Fruit fly (Drosophila melanogaster) whole organism, embryonic: ENCODE results near the gene CG5377.

Experiments used
- Abd-B ChIP-seq: fragments of 200-800 bp; sonication (Bioruptor generic); optimal IDR thresholded peaks from 2 replicates; lab custom pipeline; 2018; ENCODE audit warnings: missing biosample characterization, mild to moderate bottlenecking, missing genetic modification characterization, moderate library complexity
- Asciz ChIP-seq: fragments of 200-800 bp; sonication (Bioruptor generic); optimal IDR thresholded peaks from 2 replicates; lab custom pipeline; 2017; ENCODE audit warnings: missing biosample characterization, mild to moderate bottlenecking, missing genetic modification characterization, missing genetic modification reagents
- Awh ChIP-seq: fragments of 200-800 bp; sonication (Bioruptor generic); IDR thresholded peaks from 2 replicates; pipeline ENCODE4, ENCODE4 v1.3.6; 2022; ENCODE audit warnings: missing biosample characterization, missing genetic modification characterization
- B-H1 ChIP-seq: fragments of 200-800 bp; sonication (Bioruptor generic); IDR thresholded peaks from 3 replicates; pipeline ENCODE4 v1.3.6; 2022; ENCODE audit warnings: missing biosample characterization, missing genetic modification characterization
- CG10267 ChIP-seq: fragments of 200-800 bp; sonication (Bioruptor generic); optimal IDR thresholded peaks from 2 replicates; lab custom pipeline; 2018; ENCODE audit warnings: missing biosample characterization, mild to moderate bottlenecking, missing genetic modification characterization, moderate library complexity
- CG11398 ChIP-seq: fragments of 200-800 bp; sonication (Bioruptor generic); optimal IDR thresholded peaks from 2 replicates; lab custom pipeline; 2016; ENCODE audit warnings: missing biosample characterization, missing genetic modification characterization
- CG11695 ChIP-seq: fragments of 200-800 bp; sonication (Bioruptor generic); IDR thresholded peaks from 3 replicates; pipeline ENCODE4 v1.3.6; 2022; ENCODE audit warnings: missing biosample characterization, missing genetic modification characterization
- CG11696 ChIP-seq: fragments of 200-800 bp; sonication (Bioruptor generic); IDR thresholded peaks from 2 replicates; pipeline ENCODE4 v1.3.6; 2022; ENCODE audit warnings: missing biosample characterization, missing genetic modification characterization
- CG15073 ChIP-seq: fragments of 200-800 bp; sonication (Bioruptor generic); optimal IDR thresholded peaks from 2 replicates; lab custom pipeline; 2016; ENCODE audit warnings: missing biosample characterization, missing genetic modification characterization
- CG15601 ChIP-seq: fragments of 200-800 bp; sonication (Bioruptor generic); optimal IDR thresholded peaks from 3 replicates; lab custom pipeline; 2019; ENCODE audit warnings: missing biosample characterization, mild to moderate bottlenecking, missing genetic modification characterization, moderate library complexity
- CG16813 ChIP-seq: fragments of 200-800 bp; sonication (Bioruptor generic); IDR thresholded peaks from 3 replicates; pipeline ENCODE4 v1.3.6; 2022; ENCODE audit warnings: missing biosample characterization, missing genetic modification characterization; ENCODE audit not compliant: partially characterized antibody
- CG16863 ChIP-seq: fragments of 200-800 bp; sonication (Bioruptor generic); optimal IDR thresholded peaks from 3 replicates; lab custom pipeline; 2016; ENCODE audit warnings: missing biosample characterization, missing genetic modification characterization
- CG17912 ChIP-seq: fragments of 200-800 bp; sonication (Bioruptor generic); optimal IDR thresholded peaks from 2 replicates; lab custom pipeline; 2018; ENCODE audit warnings: missing biosample characterization, mild to moderate bottlenecking, missing genetic modification characterization
- CG18764 ChIP-seq: fragments of 200-800 bp; sonication (Bioruptor generic); optimal IDR thresholded peaks from 3 replicates; lab custom pipeline; 2016; ENCODE audit warnings: missing biosample characterization, missing genetic modification characterization
- CG2889 ChIP-seq: fragments of 200-800 bp; sonication (Bioruptor generic); IDR thresholded peaks from 3 replicates; pipeline ENCODE4 v1.3.6; 2022; ENCODE audit warnings: missing biosample characterization, missing genetic modification characterization
- CG31365 ChIP-seq: fragments of 200-800 bp; sonication (Bioruptor generic); optimal IDR thresholded peaks from 2 replicates; lab custom pipeline; 2018; ENCODE audit warnings: missing biosample characterization, mild to moderate bottlenecking, missing genetic modification characterization
- CG32532 ChIP-seq: fragments of 200-800 bp; sonication (Bioruptor generic); IDR thresholded peaks from 2 replicates; pipeline ENCODE4 v1.3.6; 2022; ENCODE audit warnings: missing biosample characterization, missing genetic modification characterization
- CG6175 ChIP-seq: fragments of 200-800 bp; sonication (Bioruptor generic); IDR thresholded peaks from 3 replicates; pipeline ENCODE4 v1.3.6; 2022; ENCODE audit warnings: missing biosample characterization, missing genetic modification characterization
- CG7745 ChIP-seq: fragments of 200-800 bp; sonication (Bioruptor generic); optimal IDR thresholded peaks from 2 replicates; lab custom pipeline; 2018; ENCODE audit warnings: missing biosample characterization, mild to moderate bottlenecking, missing genetic modification characterization, moderate library complexity
- CG9727 ChIP-seq: fragments of 200-800 bp; sonication (Bioruptor generic); optimal IDR thresholded peaks from 3 replicates; lab custom pipeline; 2017; ENCODE audit warnings: missing biosample characterization, mild to moderate bottlenecking, missing genetic modification characterization
- CHES-1-like ChIP-seq: fragments of 200-800 bp; sonication (Bioruptor generic); optimal IDR thresholded peaks from 2 replicates; lab custom pipeline; 2016; ENCODE audit warnings: missing biosample characterization, missing genetic modification characterization
- CTCF ChIP-seq: fragments of 200-800 bp; sonication (Bioruptor generic); optimal IDR thresholded peaks from 2 replicates; lab custom pipeline; 2017; ENCODE audit warnings: missing biosample characterization, mild to moderate bottlenecking, missing genetic modification characterization, moderate library complexity
- CrebB ChIP-seq: fragments of 200-800 bp; sonication (Bioruptor generic); optimal IDR thresholded peaks from 3 replicates; lab custom pipeline; 2018; ENCODE audit warnings: missing biosample characterization, mild to moderate bottlenecking, missing genetic modification characterization
- D19A ChIP-seq: fragments of 200-800 bp; optimal IDR thresholded peaks from 3 replicates; lab custom pipeline; 2019; ENCODE audit warnings: missing biosample characterization, mild to moderate bottlenecking, missing genetic modification characterization, moderate library complexity
- Dek ChIP-seq: fragments of 200-800 bp; sonication (Bioruptor generic); optimal IDR thresholded peaks from 3 replicates; lab custom pipeline; 2019; ENCODE audit warnings: missing biosample characterization, mild to moderate bottlenecking, missing genetic modification characterization, moderate library complexity
- Ets65A ChIP-seq: fragments of 200-800 bp; sonication (Bioruptor generic); peaks from one replicate; lab custom pipeline; 2016; ENCODE audit warnings: missing biosample characterization, missing genetic modification characterization
- Ets97D ChIP-seq: fragments of 200-800 bp; sonication (Bioruptor generic); optimal IDR thresholded peaks from 3 replicates; lab custom pipeline; 2016; ENCODE audit warnings: missing biosample characterization, missing genetic modification characterization
- Fer2 ChIP-seq: fragments of 200-800 bp; sonication (Bioruptor generic); optimal IDR thresholded peaks from 2 replicates; lab custom pipeline; 2018; ENCODE audit warnings: missing biosample characterization, mild to moderate bottlenecking, missing genetic modification characterization, moderate library complexity
- HHEX ChIP-seq: fragments of 200-800 bp; sonication (Bioruptor generic); optimal IDR thresholded peaks from 3 replicates; lab custom pipeline; 2017; ENCODE audit warnings: missing biosample characterization, mild to moderate bottlenecking, missing genetic modification characterization, missing genetic modification reagents
- Hey ChIP-seq: fragments of 200-800 bp; sonication (Bioruptor generic); optimal IDR thresholded peaks from 3 replicates; lab custom pipeline; 2018; ENCODE audit warnings: missing biosample characterization, mild to moderate bottlenecking, missing genetic modification characterization
- Jarid2 ChIP-seq: fragments of 200-800 bp; sonication (Bioruptor generic); optimal IDR thresholded peaks from 3 replicates; lab custom pipeline; 2017; ENCODE audit warnings: mild to moderate bottlenecking, missing biosample characterization, missing genetic modification reagents, missing genetic modification characterization
- Lpt ChIP-seq: fragments of >200 bp; optimal IDR thresholded peaks from 2 replicates; lab custom pipeline; 2018; ENCODE audit warnings: missing biosample characterization, missing genetic modification characterization
- MESR4 ChIP-seq: fragments of 200-800 bp; sonication (Bioruptor generic); optimal IDR thresholded peaks from 2 replicates; lab custom pipeline; 2018; ENCODE audit warnings: missing biosample characterization, mild to moderate bottlenecking, missing genetic modification characterization, moderate library complexity
- Mrtf ChIP-seq: fragments of 200-800 bp; sonication (Bioruptor generic); IDR thresholded peaks from 3 replicates; pipeline ENCODE4 v1.3.6; 2022; ENCODE audit warnings: missing biosample characterization, missing genetic modification characterization
- Six4 ChIP-seq: fragments of 200-800 bp; sonication (Bioruptor generic); optimal IDR thresholded peaks from 2 replicates; lab custom pipeline; 2016; ENCODE audit warnings: missing biosample characterization, missing genetic modification characterization
- ara ChIP-seq: fragments of 200-800 bp; sonication (Bioruptor generic); IDR thresholded peaks from 2 replicates; pipeline ENCODE4 v1.3.6; 2022; ENCODE audit warnings: missing biosample characterization, missing genetic modification characterization
- br ChIP-seq: fragments of >200 bp; optimal IDR thresholded peaks from 2 replicates; lab custom pipeline; 2017
- corto ChIP-seq: fragments of 200-800 bp; sonication (Bioruptor generic); optimal IDR thresholded peaks from 2 replicates; lab custom pipeline; 2016; ENCODE audit warnings: missing biosample characterization, mild to moderate bottlenecking, missing genetic modification characterization, moderate library complexity
- crol ChIP-seq: fragments of 200-800 bp; sonication (Bioruptor generic); IDR thresholded peaks from 2 replicates; pipeline ENCODE4 v1.3.6; 2022; ENCODE audit warnings: missing biosample characterization, missing genetic modification characterization
- dm ChIP-seq: fragments of 200-800 bp; sonication (Bioruptor generic); optimal IDR thresholded peaks from 3 replicates; lab custom pipeline; 2016; ENCODE audit warnings: missing biosample characterization, missing genetic modification characterization
- exex ChIP-seq: fragments of 200-800 bp; sonication (Bioruptor generic); optimal IDR thresholded peaks from 4 replicates; lab custom pipeline; 2018; ENCODE audit warnings: missing biosample characterization, mild to moderate bottlenecking, missing genetic modification characterization, moderate library complexity
- gem ChIP-seq: fragments of 200-800 bp; sonication (Bioruptor generic); optimal IDR thresholded peaks from 2 replicates; lab custom pipeline; 2019; ENCODE audit warnings: missing biosample characterization, mild to moderate bottlenecking, missing genetic modification characterization, moderate library complexity
- gro ChIP-seq: fragments of 200-800 bp; sonication (Bioruptor generic); optimal IDR thresholded peaks from 2 replicates; lab custom pipeline; 2016; ENCODE audit warnings: missing biosample characterization, missing genetic modification characterization
- hkb ChIP-seq, 2 experiments: fragments of 200-800 bp in 1 of 2; fragments of >200 bp in 1 of 2; sonication (Bioruptor generic) in 1 of 2; IDR thresholded peaks in 1 of 2; optimal IDR thresholded peaks in 1 of 2; 2 replicates each; pipeline versions ENCODE4 v1.3.6 to Lab custom; 2017 to 2022; ENCODE audit warnings: missing biosample characterization in 1 of 2, missing genetic modification characterization in 1 of 2
- nerfin-2 ChIP-seq: fragments of 200-800 bp; sonication (Bioruptor generic); IDR thresholded peaks from 2 replicates; pipeline ENCODE4 v1.3.6; 2022; ENCODE audit warnings: missing biosample characterization, missing genetic modification characterization; ENCODE audit not compliant: partially characterized antibody
- otp ChIP-seq: fragments of 200-800 bp; sonication (Bioruptor generic); IDR thresholded peaks from 3 replicates; pipeline ENCODE4, ENCODE4 v1.3.6; 2022; ENCODE audit warnings: missing biosample characterization, missing genetic modification characterization
- pita ChIP-seq: fragments of 200-800 bp; sonication (Bioruptor generic); optimal IDR thresholded peaks from 2 replicates; lab custom pipeline; 2017; ENCODE audit warnings: missing biosample characterization, mild to moderate bottlenecking, missing genetic modification characterization
- pzg ChIP-seq: fragments of 200-800 bp; sonication (Bioruptor generic); optimal IDR thresholded peaks from 3 replicates; lab custom pipeline; 2018; ENCODE audit warnings: missing biosample characterization, mild to moderate bottlenecking, missing genetic modification characterization, moderate library complexity
- sens-2 ChIP-seq: fragments of 200-800 bp; sonication (Bioruptor generic); IDR thresholded peaks from 2 replicates; pipeline ENCODE4 v1.3.6; 2022; ENCODE audit warnings: missing biosample characterization, missing genetic modification characterization
- unc-4 ChIP-seq: fragments of 200-800 bp; sonication (Bioruptor generic); IDR thresholded peaks from 2 replicates; pipeline ENCODE4 v1.3.6; 2022; ENCODE audit warnings: missing biosample characterization, missing genetic modification characterization; ENCODE audit not compliant: partially characterized antibody

The CG5377 gene

DNA sequence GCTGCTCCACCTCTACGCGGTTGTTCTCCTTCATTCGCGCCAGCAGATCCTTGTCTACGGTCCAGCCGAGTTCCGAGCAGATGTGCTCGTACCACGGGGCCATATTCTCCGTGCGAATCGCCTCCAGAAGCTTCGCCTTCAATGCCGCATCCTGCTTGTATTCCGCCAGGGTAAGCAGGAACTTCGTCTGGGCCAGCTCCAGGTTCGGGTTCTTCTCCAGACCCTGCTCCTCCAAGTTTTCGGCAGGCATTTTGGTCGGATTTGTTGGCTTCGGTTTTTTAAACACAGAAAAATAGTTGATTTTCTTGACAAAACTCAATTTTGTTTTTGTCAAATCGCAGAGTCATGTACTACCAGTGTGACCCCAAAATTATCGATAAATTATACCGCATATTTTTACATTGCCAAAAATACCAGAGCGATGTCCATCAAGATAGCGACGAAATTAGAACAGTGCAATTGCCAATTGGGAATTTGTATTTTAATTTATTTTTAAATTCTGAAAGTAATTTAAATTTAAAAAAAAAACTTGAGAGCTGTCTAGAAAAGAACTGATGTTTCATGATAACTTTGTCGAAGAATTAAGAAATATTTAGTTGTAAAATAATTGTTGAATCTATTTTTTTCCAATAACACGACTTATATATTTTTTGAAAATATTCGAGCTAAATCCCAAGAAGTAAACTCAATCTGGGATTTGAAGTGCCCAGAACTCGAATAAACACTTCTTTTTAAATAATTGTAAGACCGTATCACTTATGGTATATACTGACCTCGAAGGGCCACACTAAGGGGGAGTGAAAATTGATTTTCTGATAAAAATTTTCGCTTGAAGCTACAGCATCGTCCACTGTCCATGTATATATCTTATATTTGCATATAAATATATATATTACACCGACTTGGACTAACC is 6.0 kb downstream of the CG5377 start, which contains the start of the genes Rpn7 and AP-2mu (continued):
- TF ChIP-seq Fer2 = no peak
- TF ChIP-seq CG6175 (GFP tag; lab: Robert Waterston, UW) = no peak
- peak; percentile 55 for TF ChIP-seq CG10267 (tag; lab: Kevin White, UChicago)
- no peak for TF ChIP-seq exex (tag; lab: Kevin White, UChicago)
- peak; percentile 16 for TF ChIP-seq Ets65A
- no peak for TF ChIP-seq corto
- no peak for TF ChIP-seq gro (GFP tag; lab: Kevin White, UChicago)
- TF ChIP-seq pita (GFP tag; lab: Kevin White, UChicago) = no peak
- no peak for TF ChIP-seq CG31365 (tag; lab: Kevin White, UChicago)
- peak; percentile 29 for TF ChIP-seq Dek
- no peak for TF ChIP-seq Mrtf (GFP tag; lab: Robert Waterston, UW)
- no peak for TF ChIP-seq dm
- TF ChIP-seq Ets97D = peak; percentile 8
- no peak for TF ChIP-seq Abd-B (GFP tag; lab: Kevin White, UChicago)
- TF ChIP-seq MESR4 (GFP tag; lab: Kevin White, UChicago) = peak; percentile 57
- TF ChIP-seq Awh (GFP tag; lab: Robert Waterston, UW) = no peak
- TF ChIP-seq sens-2 (GFP tag; lab: Robert Waterston, UW) = no peak
- TF ChIP-seq CG32532 (GFP tag; lab: Robert Waterston, UW) = no peak
- TF ChIP-seq Asciz = no peak
- TF ChIP-seq CG2889 = no peak
- no peak for TF ChIP-seq CG18764 (GFP tag; lab: Kevin White, UChicago)
- peak; percentile 19 for TF ChIP-seq CG9727 (GFP tag; lab: Kevin White, UChicago)
- no peak for TF ChIP-seq CG17912 (GFP tag; lab: Kevin White, UChicago)
- no peak for TF ChIP-seq CG11398 (GFP tag; lab: Kevin White, UChicago)
- no peak for TF ChIP-seq Six4 (GFP tag; lab: Kevin White, UChicago)
- no peak for TF ChIP-seq B-H1 (GFP tag; lab: Robert Waterston, UW)
- no peak for TF ChIP-seq HHEX
- no peak for TF ChIP-seq otp (GFP tag; lab: Robert Waterston, UW)
- no peak for TF ChIP-seq CrebB (tag; lab: Kevin White, UChicago)
- TF ChIP-seq unc-4 (GFP tag; lab: Robert Waterston, UW) = no peak
- no peak for TF ChIP-seq Jarid2 (GFP tag; lab: Kevin White, UChicago)
- TF ChIP-seq CHES-1-like (GFP tag; lab: Kevin White, UChicago) = no peak
- TF ChIP-seq Lpt (GFP tag; lab: Kevin White, UChicago) = no peak
- TF ChIP-seq crol (GFP tag; lab: Robert Waterston, UW) = no peak
- TF ChIP-seq CG15073 (GFP tag; lab: Kevin White, UChicago) = no peak
- peak; percentile 4 for TF ChIP-seq CG15601 (tag; lab: Kevin White, UChicago)
- no peak for TF ChIP-seq nerfin-2
- no peak for TF ChIP-seq br (lab: Kevin White, UChicago)
- no peak for TF ChIP-seq ara (GFP tag; lab: Robert Waterston, UW)
- no peak for TF ChIP-seq CTCF (GFP tag; lab: Kevin White, UChicago)
- no peak for TF ChIP-seq CG11696 (GFP tag; lab: Robert Waterston, UW)
- no peak for TF ChIP-seq CG11695
- no peak for TF ChIP-seq gem
- no peak for TF ChIP-seq hkb (optimal IDR thresholded peaks at IDR 0.05; lab: Kevin White, UChicago)
- no peak for TF ChIP-seq hkb (GFP tag; IDR thresholded peaks at IDR 0.05; lab: Robert Waterston, UW)
- TF ChIP-seq CG16813 (GFP tag; lab: Robert Waterston, UW) = no peak
- no peak for TF ChIP-seq CG16863
- TF ChIP-seq pzg (GFP tag; lab: Kevin White, UChicago) = peak; percentile 52
- no peak for TF ChIP-seq D19A
- TF ChIP-seq CG7745 (tag; lab: Kevin White, UChicago) = no peak
- TF ChIP-seq Hey (tag; lab: Kevin White, UChicago) = no peak
